Worm (Caenorhabditis elegans) whole organism, L1 larva: Measurements from ENCODE around the gene str-211.

Source experiments
- C04F5.9 ChIP-seq: sonication (generic microtip); optimal IDR thresholded peaks from 2 replicates; lab custom pipeline; 2016; ENCODE audit warnings: missing genetic modification characterization, missing compliant biosample characterization
- ama-1 ChIP-seq: fragments of 150-350 bp; optimal IDR thresholded peaks from 2 replicates; lab custom pipeline; 2014
- ceh-88 ChIP-seq: fragments of 200-800 bp; sonication (Bioruptor generic); IDR thresholded peaks from 2 replicates; pipeline ENCODE4 v1.3.6; 2022; ENCODE audit warnings: missing genetic modification characterization, missing compliant biosample characterization
- egl-27 ChIP-seq, 2 experiments: fragments of 150-350 bp in 1 of 2; sonication (generic microtip); optimal IDR thresholded peaks; 3 replicates each; lab custom pipeline; 2017 to 2018; ENCODE audit warnings: missing biosample characterization in 2 of 2, missing genetic modification characterization in 2 of 2, missing genetic modification reagents in 2 of 2
- ets-5 ChIP-seq: fragments of 200-800 bp; sonication (Bioruptor generic); IDR thresholded peaks from 2 replicates; pipeline ENCODE4 v1.3.6; 2022; ENCODE audit warnings: missing genetic modification characterization, missing compliant biosample characterization
- hlh-17 ChIP-seq: fragments of 200-800 bp; sonication (Bioruptor generic); optimal IDR thresholded peaks from 2 replicates; lab custom pipeline; 2018; ENCODE audit warnings: missing genetic modification characterization, mild to moderate bottlenecking, missing compliant biosample characterization, moderate library complexity, borderline replicate concordance
- hpl-2 ChIP-seq: fragments of 150-350 bp; optimal IDR thresholded peaks from 2 replicates; lab custom pipeline; 2014; ENCODE audit warnings: missing biosample characterization, missing genetic modification reagents, missing genetic modification characterization
- irx-1 ChIP-seq: sonication (generic microtip); optimal IDR thresholded peaks from 2 replicates; lab custom pipeline; 2016; ENCODE audit warnings: missing genetic modification characterization, missing compliant biosample characterization
- lin-14 ChIP-seq: fragments of 200-800 bp; sonication (Bioruptor generic); optimal IDR thresholded peaks from 2 replicates; lab custom pipeline; 2018; ENCODE audit warnings: mild to moderate bottlenecking, missing genetic modification characterization, moderate library complexity, missing compliant biosample characterization
- lin-15B ChIP-seq: fragments of 150-350 bp; sonication (generic microtip); optimal IDR thresholded peaks from 3 replicates; lab custom pipeline; 2014; ENCODE audit warnings: missing biosample characterization, missing genetic modification characterization
- lin-35 ChIP-seq, 2 experiments: fragments of 150-350 bp; optimal IDR thresholded peaks; 2 replicates each; lab custom pipeline; 2014; ENCODE audit warnings: missing biosample characterization in 2 of 2, missing genetic modification characterization in 2 of 2, missing genetic modification reagents in 2 of 2
- lir-3 ChIP-seq: sonication (generic microtip); optimal IDR thresholded peaks from 2 replicates; lab custom pipeline; 2016; ENCODE audit warnings: mild to moderate bottlenecking, missing genetic modification characterization, moderate library complexity, missing compliant biosample characterization; ENCODE audit not compliant: poor library complexity
- mdl-1 ChIP-seq, 2 experiments: fragments of 150-350 bp; optimal IDR thresholded peaks; 2 replicates each; lab custom pipeline; 2014 to 2017; ENCODE audit warnings: missing biosample characterization in 2 of 2, missing genetic modification characterization in 2 of 2, inconsistent platforms in 1 of 2
- mef-2 ChIP-seq: fragments of 150-350 bp; optimal IDR thresholded peaks from 2 replicates; lab custom pipeline; 2014; ENCODE audit warnings: missing biosample characterization, missing genetic modification characterization
- nhr-237 ChIP-seq: fragments of 150-350 bp; optimal IDR thresholded peaks from 2 replicates; lab custom pipeline; 2014; ENCODE audit warnings: missing biosample characterization, missing genetic modification characterization
- nhr-71 ChIP-seq: sonication (generic microtip); optimal IDR thresholded peaks from 2 replicates; lab custom pipeline; 2016; ENCODE audit warnings: mild to moderate bottlenecking, missing genetic modification characterization, moderate library complexity, missing compliant biosample characterization
- pax-3 ChIP-seq: fragments of 200-800 bp; sonication (Bioruptor generic); optimal IDR thresholded peaks from 2 replicates; lab custom pipeline; 2018; ENCODE audit warnings: mild to moderate bottlenecking, missing genetic modification characterization, moderate library complexity, missing compliant biosample characterization
- swsn-7 ChIP-seq: sonication (generic microtip); optimal IDR thresholded peaks from 2 replicates; lab custom pipeline; 2016; ENCODE audit warnings: missing genetic modification characterization, missing compliant biosample characterization
- vab-15 ChIP-seq: sonication (generic microtip); optimal IDR thresholded peaks from 2 replicates; lab custom pipeline; 2017; ENCODE audit warnings: missing genotype, mild to moderate bottlenecking, missing genetic modification characterization, missing compliant biosample characterization
- ztf-4 ChIP-seq: fragments of 150-350 bp; optimal IDR thresholded peaks from 2 replicates; lab custom pipeline; 2014; ENCODE audit warnings: missing biosample characterization, missing genetic modification characterization

Gene str-211

DNA sequence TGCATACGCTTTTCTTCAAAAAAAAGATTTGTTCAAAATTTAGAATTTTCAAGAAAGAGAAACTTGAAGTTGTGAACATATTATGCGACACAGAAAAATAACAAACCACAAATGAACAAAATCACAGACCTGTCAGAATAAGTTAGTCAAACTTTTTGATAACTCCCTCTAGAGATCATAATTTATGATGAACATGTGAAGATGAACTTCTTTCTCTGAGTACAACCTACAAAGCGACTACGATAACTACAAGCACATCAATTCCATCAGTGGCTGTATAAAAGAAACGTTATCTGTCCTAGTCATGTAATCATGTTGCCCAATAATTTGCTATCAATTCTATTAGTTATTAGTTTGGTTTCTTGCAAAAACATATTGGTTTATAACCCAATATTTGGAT lies 48.4 kb downstream of the str-211 start, which contains the start of gene ugt-9 (continued):
- TF ChIP-seq lir-3 (tag; lab: Kevin White, UChicago) (no peak), hlh-17 (GFP tag; lab: Kevin White, UChicago) (no peak)

- no peak for TF ChIP-seq nhr-71 (tag; lab: Kevin White, UChicago)
- no peak for TF ChIP-seq ama-1 (lab: Kevin White, UChicago)
- no peak for TF ChIP-seq egl-27 (tag; optimal IDR thresholded peaks at IDR 0.05; lab: Kevin White, UChicago)
- TF ChIP-seq lin-35 (GFP tag; optimal IDR thresholded peaks at IDR 0.05; lab: Kevin White, UChicago), result no peak
- no peak for TF ChIP-seq mef-2 (tag; lab: Kevin White, UChicago)
- TF ChIP-seq swsn-7, result no peak
- no peak for TF ChIP-seq ztf-4 (tag; lab: Kevin White, UChicago)
- no peak for TF ChIP-seq lin-15B (tag; lab: Kevin White, UChicago)
- no peak for TF ChIP-seq ets-5 (GFP tag; lab: Robert Waterston, UW)
- TF ChIP-seq C04F5.9 (tag; lab: Kevin White, UChicago), result no peak
- TF ChIP-seq ceh-88 (GFP tag; lab: Robert Waterston, UW), result no peak
- TF ChIP-seq irx-1, result no peak
- TF ChIP-seq hpl-2 (GFP tag; lab: Kevin White, UChicago), result no peak
- TF ChIP-seq vab-15 (tag; lab: Kevin White, UChicago), result no peak
- no peak for TF ChIP-seq nhr-237 (tag; lab: Kevin White, UChicago)
- TF ChIP-seq pax-3 (tag; lab: Kevin White, UChicago), result no peak
- no peak for TF ChIP-seq lin-14 (GFP tag; lab: Kevin White, UChicago)
- no peak for TF ChIP-seq mdl-1 (tag; optimal IDR thresholded peaks at IDR 0.05; lab: Kevin White, UChicago)
Observed at ce11 chrV:4894971-4895370, 49.1 kb downstream of the str-211 start, which contains the start of gene ugt-11. ugt-11 (minus strand) TSS chrV:4895071.
